Fruit fly (Drosophila melanogaster) S2 (cell line): Measurements from ENCODE around the gene CCT2.

Source experiments
- CG8478 ChIP-seq: fragments of >200 bp; optimal IDR thresholded peaks from 2 replicates; lab custom pipeline; 2018
- CTCF ChIP-seq, 2 experiments: fragments of >200 bp; optimal IDR thresholded peaks; 2 replicates each; lab custom pipeline; 2018

DNA sequence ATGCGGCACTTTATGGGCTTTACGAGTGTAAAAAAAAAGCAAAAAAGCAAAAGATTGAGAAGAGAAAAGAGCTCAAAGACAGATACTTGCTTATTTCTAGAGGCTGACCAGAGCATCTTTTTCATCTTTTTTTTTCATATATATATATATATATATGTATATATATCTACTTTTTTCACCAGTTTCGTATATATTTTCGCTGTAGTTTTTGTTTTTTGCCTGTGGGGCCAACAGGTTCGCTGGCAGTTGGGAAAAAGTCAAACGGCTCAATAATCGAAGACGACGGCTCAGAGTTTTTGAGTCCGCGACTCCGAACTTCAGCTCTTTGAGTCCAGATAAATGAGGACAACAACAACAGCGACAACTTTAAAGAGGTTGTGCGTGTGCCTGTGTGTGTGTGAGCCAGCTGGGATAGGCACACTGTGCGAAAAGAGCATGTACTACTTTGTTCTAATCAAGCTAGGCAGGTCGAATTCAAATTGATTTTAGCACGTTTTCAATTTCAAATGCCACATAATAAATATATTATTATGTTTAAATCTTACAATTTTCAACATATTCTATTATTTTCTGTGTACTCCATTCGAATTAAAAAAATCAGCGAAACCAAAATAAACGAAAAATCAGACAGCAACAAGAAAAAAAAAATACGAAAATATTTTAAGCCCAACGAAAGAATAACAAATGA, 22.4 kb upstream of the CCT2 start:
- TF ChIP-seq CTCF (optimal IDR thresholded peaks at IDR 0.05; lab: Kevin White, UChicago), result no peak
- no peak for TF ChIP-seq CG8478
